Fruit fly (Drosophila melanogaster) whole organism, embryonic: ENCODE data around the gene CG7366.

Source experiments
- CG10209 ChIP-seq: fragments of 200-800 bp; sonication (Bioruptor generic); optimal IDR thresholded peaks from 3 replicates; lab custom pipeline; 2017; ENCODE audit warnings: missing biosample characterization, mild to moderate bottlenecking, missing genetic modification characterization, missing genetic modification reagents
- CG10321 ChIP-seq: fragments of 200-800 bp; sonication (Bioruptor generic); IDR thresholded peaks from 2 replicates; pipeline ENCODE4 v1.3.6; 2022; ENCODE audit warnings: missing biosample characterization, missing genetic modification characterization
- CG10565 ChIP-seq: fragments of 200-800 bp; sonication (Bioruptor generic); optimal IDR thresholded peaks from 3 replicates; lab custom pipeline; 2016; ENCODE audit warnings: missing biosample characterization, mild to moderate bottlenecking, missing genetic modification characterization
- CG11456 ChIP-seq: fragments of 200-800 bp; sonication (Bioruptor generic); IDR thresholded peaks from 3 replicates; pipeline ENCODE4 v1.3.6; 2022; ENCODE audit warnings: missing biosample characterization, missing genetic modification characterization
- CG11504 ChIP-seq: fragments of 200-800 bp; sonication (Bioruptor generic); optimal IDR thresholded peaks from 3 replicates; lab custom pipeline; 2019; ENCODE audit warnings: missing biosample characterization, mild to moderate bottlenecking, missing genetic modification characterization, moderate library complexity
- CG12391 ChIP-seq: fragments of 200-800 bp; sonication (Bioruptor generic); optimal IDR thresholded peaks from 3 replicates; lab custom pipeline; 2018; ENCODE audit warnings: missing biosample characterization, mild to moderate bottlenecking, missing genetic modification characterization, moderate library complexity
- CG13894 ChIP-seq: fragments of 200-800 bp; sonication (Bioruptor generic); optimal IDR thresholded peaks from 3 replicates; lab custom pipeline; 2018; ENCODE audit warnings: missing biosample characterization, mild to moderate bottlenecking, missing genetic modification characterization, moderate library complexity
- CG14050 ChIP-seq: fragments of 200-800 bp; sonication (Bioruptor generic); IDR thresholded peaks from 3 replicates; pipeline ENCODE4 v1.3.6; 2022; ENCODE audit warnings: missing biosample characterization, missing genetic modification characterization
- CG14441 ChIP-seq: fragments of 200-800 bp; sonication (Bioruptor generic); IDR thresholded peaks from 2 replicates; pipeline ENCODE4 v1.3.6; 2022; ENCODE audit warnings: missing biosample characterization, missing genetic modification characterization
- CG15601 ChIP-seq: fragments of 200-800 bp; sonication (Bioruptor generic); optimal IDR thresholded peaks from 3 replicates; lab custom pipeline; 2019; ENCODE audit warnings: missing biosample characterization, mild to moderate bottlenecking, missing genetic modification characterization, moderate library complexity
- CG16863 ChIP-seq: fragments of 200-800 bp; sonication (Bioruptor generic); optimal IDR thresholded peaks from 3 replicates; lab custom pipeline; 2016; ENCODE audit warnings: missing biosample characterization, missing genetic modification characterization
- CG17829 ChIP-seq: fragments of 200-800 bp; optimal IDR thresholded peaks from 2 replicates; lab custom pipeline; 2019; ENCODE audit warnings: missing biosample characterization, mild to moderate bottlenecking, missing genetic modification characterization, moderate library complexity
- CG18011 ChIP-seq: fragments of 200-800 bp; sonication (Bioruptor generic); optimal IDR thresholded peaks from 2 replicates; lab custom pipeline; 2017; ENCODE audit warnings: missing biosample characterization, missing genetic modification characterization, mild to moderate bottlenecking, moderate library complexity, missing genotype
- CG18619 ChIP-seq: fragments of 200-800 bp; sonication (Bioruptor generic); optimal IDR thresholded peaks from 3 replicates; lab custom pipeline; 2017; ENCODE audit warnings: missing biosample characterization, mild to moderate bottlenecking, missing genetic modification characterization
- CG18764 ChIP-seq: fragments of 200-800 bp; sonication (Bioruptor generic); optimal IDR thresholded peaks from 3 replicates; lab custom pipeline; 2016; ENCODE audit warnings: missing biosample characterization, missing genetic modification characterization
- CG2116 ChIP-seq: fragments of 200-800 bp; sonication (Bioruptor generic); optimal IDR thresholded peaks from 3 replicates; lab custom pipeline; 2018; ENCODE audit warnings: missing biosample characterization, mild to moderate bottlenecking, missing genetic modification characterization
- CG32772 ChIP-seq: fragments of 200-800 bp; sonication (Bioruptor generic); IDR thresholded peaks from 2 replicates; pipeline ENCODE4 v1.3.6; 2022; ENCODE audit warnings: missing biosample characterization, missing genetic modification characterization
- CG4360 ChIP-seq: fragments of 200-800 bp; sonication (Bioruptor generic); IDR thresholded peaks from 2 replicates; pipeline ENCODE4 v1.3.6; 2022; ENCODE audit warnings: missing biosample characterization, missing genetic modification characterization
- CG8281 ChIP-seq: fragments of 200-800 bp; sonication (Bioruptor generic); optimal IDR thresholded peaks from 2 replicates; lab custom pipeline; 2018; ENCODE audit warnings: missing biosample characterization, mild to moderate bottlenecking, missing genetic modification characterization, moderate library complexity
- CG9437 ChIP-seq: fragments of 200-800 bp; sonication (Bioruptor generic); optimal IDR thresholded peaks from 2 replicates; lab custom pipeline; 2018; ENCODE audit warnings: missing biosample characterization, mild to moderate bottlenecking, missing genetic modification characterization
- CG9727 ChIP-seq: fragments of 200-800 bp; sonication (Bioruptor generic); optimal IDR thresholded peaks from 3 replicates; lab custom pipeline; 2017; ENCODE audit warnings: missing biosample characterization, mild to moderate bottlenecking, missing genetic modification characterization
- Dbx ChIP-seq: fragments of 200-800 bp; sonication (Bioruptor generic); IDR thresholded peaks from 3 replicates; pipeline ENCODE4 v1.3.6; 2022; ENCODE audit warnings: missing biosample characterization, missing genetic modification characterization
- Deaf1 ChIP-seq: fragments of 200-800 bp; optimal IDR thresholded peaks from 3 replicates; lab custom pipeline; 2019; ENCODE audit warnings: missing biosample characterization, mild to moderate bottlenecking, missing genetic modification characterization, moderate library complexity
- Gug ChIP-seq: fragments of 200-800 bp; sonication (Bioruptor generic); IDR thresholded peaks from 4 replicates; pipeline ENCODE4 v1.3.6; 2022; ENCODE audit warnings: missing biosample characterization, missing genetic modification characterization
- H15 ChIP-seq: fragments of 200-800 bp; sonication (Bioruptor generic); IDR thresholded peaks from 3 replicates; pipeline ENCODE4 v1.3.6; 2022; ENCODE audit warnings: missing biosample characterization, missing genetic modification characterization
- Hr3 ChIP-seq: fragments of 200-800 bp; sonication (Bioruptor generic); optimal IDR thresholded peaks from 3 replicates; lab custom pipeline; 2016; ENCODE audit warnings: missing biosample characterization, missing genetic modification characterization
- MBD-R2 ChIP-seq: fragments of 200-800 bp; sonication (Bioruptor generic); IDR thresholded peaks from 2 replicates; pipeline ENCODE4 v1.3.6; 2022; ENCODE audit warnings: missing biosample characterization, missing genetic modification characterization
- NC2α ChIP-seq: fragments of 200-800 bp; sonication (Bioruptor generic); optimal IDR thresholded peaks from 2 replicates; lab custom pipeline; 2016; ENCODE audit warnings: missing biosample characterization, missing genetic modification characterization
- Nf-YB ChIP-seq: fragments of 200-800 bp; sonication (Bioruptor generic); optimal IDR thresholded peaks from 3 replicates; lab custom pipeline; 2019; ENCODE audit warnings: missing biosample characterization, mild to moderate bottlenecking, missing genetic modification characterization, moderate library complexity
- Pdp1 ChIP-seq, 2 experiments: fragments of 200-800 bp; sonication (Bioruptor generic); optimal IDR thresholded peaks; 3 replicates each; lab custom pipeline; 2016; ENCODE audit warnings: missing biosample characterization in 2 of 2, missing genetic modification characterization in 2 of 2, mild to moderate bottlenecking in 1 of 2, moderate library complexity in 1 of 2
- Sox102F ChIP-seq: fragments of 200-800 bp; sonication (Bioruptor generic); optimal IDR thresholded peaks from 2 replicates; lab custom pipeline; 2018; ENCODE audit warnings: missing biosample characterization, mild to moderate bottlenecking, missing genetic modification characterization, moderate library complexity
- Xbp1 ChIP-seq: fragments of 200-800 bp; sonication (Bioruptor generic); optimal IDR thresholded peaks from 3 replicates; lab custom pipeline; 2016; ENCODE audit warnings: missing biosample characterization, mild to moderate bottlenecking, missing genetic modification characterization
- ab ChIP-seq: fragments of 200-800 bp; sonication (Bioruptor generic); optimal IDR thresholded peaks from 2 replicates; lab custom pipeline; 2016; ENCODE audit warnings: missing biosample characterization, missing genetic modification characterization
- amos ChIP-seq: fragments of 200-800 bp; sonication (Bioruptor generic); IDR thresholded peaks from 2 replicates; pipeline ENCODE4 v1.3.6; 2022; ENCODE audit warnings: missing biosample characterization, missing genetic modification characterization; ENCODE audit not compliant: partially characterized antibody
- bowl ChIP-seq: fragments of 200-800 bp; sonication (Bioruptor generic); IDR thresholded peaks from 2 replicates; pipeline ENCODE4 v1.3.6; 2022; ENCODE audit warnings: missing biosample characterization, missing genetic modification characterization
- bsh ChIP-seq, 2 experiments: fragments of 200-800 bp; sonication (Bioruptor generic); optimal IDR thresholded peaks; 2 replicates each; lab custom pipeline; 2017 to 2018; ENCODE audit warnings: mild to moderate bottlenecking in 2 of 2, missing biosample characterization in 2 of 2, missing genetic modification characterization in 2 of 2, moderate library complexity in 1 of 2
- da ChIP-seq: fragments of 200-800 bp; sonication (Bioruptor generic); optimal IDR thresholded peaks from 2 replicates; lab custom pipeline; 2016; ENCODE audit warnings: missing biosample characterization, missing genetic modification characterization
- dan ChIP-seq: fragments of 200-800 bp; sonication (Bioruptor generic); IDR thresholded peaks from 2 replicates; pipeline ENCODE4 v1.3.6; 2022; ENCODE audit warnings: missing biosample characterization, missing genetic modification characterization
- dmrt11E ChIP-seq: fragments of 200-800 bp; sonication (Bioruptor generic); optimal IDR thresholded peaks from 3 replicates; lab custom pipeline; 2018; ENCODE audit warnings: missing biosample characterization, mild to moderate bottlenecking, missing genetic modification characterization, moderate library complexity
- ewg ChIP-seq: fragments of 200-800 bp; sonication (Bioruptor generic); optimal IDR thresholded peaks from 3 replicates; lab custom pipeline; 2017; ENCODE audit warnings: mild to moderate bottlenecking, missing biosample characterization, missing genetic modification reagents, missing genetic modification characterization
- hb ChIP-seq: fragments of 200-800 bp; sonication (Bioruptor generic); IDR thresholded peaks from 3 replicates; pipeline ENCODE4 v1.3.6; 2022; ENCODE audit warnings: missing biosample characterization, missing genetic modification characterization; ENCODE audit not compliant: partially characterized antibody
- nerfin-1 ChIP-seq: fragments of 200-800 bp; sonication (Bioruptor generic); optimal IDR thresholded peaks from 3 replicates; lab custom pipeline; 2019; ENCODE audit warnings: missing biosample characterization, mild to moderate bottlenecking, missing genetic modification characterization, moderate library complexity
- oc ChIP-seq: fragments of 200-800 bp; sonication (Bioruptor generic); optimal IDR thresholded peaks from 2 replicates; lab custom pipeline; 2018; ENCODE audit warnings: missing biosample characterization, mild to moderate bottlenecking, missing genetic modification characterization, moderate library complexity
- odd ChIP-seq: fragments of 200-800 bp; sonication (Bioruptor generic); optimal IDR thresholded peaks from 2 replicates; lab custom pipeline; 2017; ENCODE audit warnings: missing biosample characterization, mild to moderate bottlenecking, missing genetic modification characterization
- sim ChIP-seq: fragments of 200-800 bp; sonication (Bioruptor generic); IDR thresholded peaks from 2 replicates; pipeline ENCODE4 v1.3.6; 2022; ENCODE audit warnings: missing biosample characterization, missing genetic modification characterization
- slp2 ChIP-seq: fragments of 200-800 bp; sonication (Bioruptor generic); optimal IDR thresholded peaks from 2 replicates; lab custom pipeline; 2016; ENCODE audit warnings: missing biosample characterization, missing genetic modification characterization
- ttk ChIP-seq: fragments of 200-800 bp; sonication (Bioruptor generic); IDR thresholded peaks from 2 replicates; pipeline ENCODE4 v2.1.2; 2022; ENCODE audit warnings: missing biosample characterization, missing genetic modification characterization
- wek ChIP-seq: fragments of 200-800 bp; sonication (Bioruptor generic); optimal IDR thresholded peaks from 3 replicates; lab custom pipeline; 2018; ENCODE audit warnings: missing biosample characterization, mild to moderate bottlenecking, missing genetic modification characterization, moderate library complexity
- zf30C ChIP-seq: fragments of 200-800 bp; sonication (Bioruptor generic); optimal IDR thresholded peaks from 3 replicates; lab custom pipeline; 2018; ENCODE audit warnings: missing biosample characterization, mild to moderate bottlenecking, missing genetic modification characterization

CG7366 gene

DNA sequence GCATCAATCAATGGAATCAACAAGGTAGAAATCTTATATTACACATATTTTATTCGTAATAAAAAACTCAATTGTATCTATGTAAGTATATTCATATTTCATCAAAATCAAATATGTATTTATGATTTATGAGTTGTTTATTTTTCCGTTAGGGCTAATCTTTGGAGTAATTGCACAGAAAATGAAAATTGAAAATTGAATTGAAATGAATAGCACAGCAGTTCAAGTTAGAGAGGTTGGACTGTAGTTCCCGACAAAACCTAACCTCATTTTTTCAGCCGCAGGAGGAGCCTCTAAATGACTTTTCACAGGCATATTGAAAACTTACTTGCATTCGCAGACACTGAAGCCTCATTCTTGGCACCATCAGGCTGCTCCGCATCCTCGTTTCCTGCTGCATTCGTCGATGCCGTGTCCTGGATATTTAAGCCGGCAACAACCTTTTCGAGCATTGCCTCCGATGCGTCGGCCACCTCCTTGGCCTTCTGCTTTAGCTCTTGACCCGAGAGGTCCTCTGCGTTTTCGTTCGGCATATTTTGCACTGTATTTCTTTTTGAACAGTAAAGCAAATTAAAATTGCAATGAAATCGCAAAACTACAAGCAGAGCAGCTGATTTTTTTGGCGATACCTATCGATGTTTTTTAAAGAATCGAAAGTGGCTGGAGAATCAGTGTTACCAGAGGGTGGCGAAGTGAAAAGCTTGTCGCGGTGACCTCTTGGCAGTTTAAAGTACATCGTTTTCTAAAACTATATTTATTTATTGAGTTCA, 24.2 kb downstream of the CG7366 start, which contains the start of gene Nmt (continued):
- TF ChIP-seq CG18619 (GFP tag; lab: Kevin White, UChicago) (no peak), CG4360 (GFP tag; lab: Robert Waterston, UW) (no peak), Dbx (GFP tag; lab: Robert Waterston, UW) (0 out of 3 replicates have a peak, but pooled peaks have one; percentile 28), dan (GFP tag; lab: Robert Waterston, UW) (no peak), nerfin-1 (tag; lab: Kevin White, UChicago) (no peak), zf30C (no peak), odd (GFP tag; lab: Kevin White, UChicago) (no peak), MBD-R2 (GFP tag; lab: Robert Waterston, UW) (peak; percentile 81), ewg (no peak), CG18011 (no peak), CG10209 (peak; percentile 36), sim (GFP tag; lab: Robert Waterston, UW) (no peak), Sox102F (GFP tag; lab: Kevin White, UChicago) (peak; percentile 57), H15 (no peak), ttk (no peak), CG14050 (GFP tag; lab: Robert Waterston, UW) (no peak), hb (0 out of 3 replicates have a peak, but pooled peaks have one; percentile 24), CG10565 (no peak), Pdp1 (GFP tag; optimal IDR thresholded peaks at IDR 0.05; lab: Kevin White, UChicago) (peak in 1 of 2 experiments; percentile 4), CG32772 (GFP tag; lab: Robert Waterston, UW) (no peak), CG16863 (GFP tag; lab: Kevin White, UChicago) (no peak), CG15601 (no peak), CG11456 (GFP tag; lab: Robert Waterston, UW) (no peak), CG11504 (tag; lab: Kevin White, UChicago) (no peak), wek (GFP tag; lab: Kevin White, UChicago) (no peak), CG14441 (GFP tag; lab: Robert Waterston, UW) (no peak), CG2116 (GFP tag; lab: Kevin White, UChicago) (peak; percentile 11), bowl (GFP tag; lab: Robert Waterston, UW) (no peak), Deaf1 (tag; lab: Kevin White, UChicago) (no peak), dmrt11E (peak; percentile 6), Nf-YB (no peak), CG8281 (no peak), CG9727 (GFP tag; lab: Kevin White, UChicago) (peak; percentile 12), Hr3 (GFP tag; lab: Kevin White, UChicago) (no peak), NC2α (GFP tag; lab: Kevin White, UChicago) (no peak), CG12391 (tag; lab: Kevin White, UChicago) (peak; percentile 22), ab (GFP tag; lab: Kevin White, UChicago) (no peak), slp2 (GFP tag; lab: Kevin White, UChicago) (no peak), bsh (GFP tag; optimal IDR thresholded peaks at IDR 0.05; lab: Kevin White, UChicago) (peak in 1 of 2 experiments; percentile 43), CG10321 (GFP tag; lab: Robert Waterston, UW) (no peak), amos (peak; percentile 85), CG13894 (tag; lab: Kevin White, UChicago) (no peak), CG17829 (tag; lab: Kevin White, UChicago) (no peak), Xbp1 (peak; percentile 58), oc (tag; lab: Kevin White, UChicago) (no peak), CG9437 (peak; percentile 10), da (no peak), Gug (GFP tag; lab: Robert Waterston, UW) (no peak), CG18764 (GFP tag; lab: Kevin White, UChicago) (no peak)
